Worm (Caenorhabditis elegans) whole organism, L4/young adult: ENCODE data around the gene tex-2.

Experiments
- W03F9.2 ChIP-seq: fragments of 150-350 bp; optimal IDR thresholded peaks from 2 replicates; lab custom pipeline; 2014; ENCODE audit warnings: missing biosample characterization, missing genetic modification characterization
- dao-5 ChIP-seq: sonication (generic microtip); optimal IDR thresholded peaks from 2 replicates; lab custom pipeline; 2016; ENCODE audit warnings: missing genotype, missing genetic modification characterization, moderate library complexity, missing compliant biosample characterization
- him-1 ChIP-seq: sonication (generic microtip); optimal IDR thresholded peaks from 2 replicates; lab custom pipeline; 2016; ENCODE audit warnings: missing genotype, missing genetic modification reagents, missing genetic modification characterization, missing compliant biosample characterization

DNA sequence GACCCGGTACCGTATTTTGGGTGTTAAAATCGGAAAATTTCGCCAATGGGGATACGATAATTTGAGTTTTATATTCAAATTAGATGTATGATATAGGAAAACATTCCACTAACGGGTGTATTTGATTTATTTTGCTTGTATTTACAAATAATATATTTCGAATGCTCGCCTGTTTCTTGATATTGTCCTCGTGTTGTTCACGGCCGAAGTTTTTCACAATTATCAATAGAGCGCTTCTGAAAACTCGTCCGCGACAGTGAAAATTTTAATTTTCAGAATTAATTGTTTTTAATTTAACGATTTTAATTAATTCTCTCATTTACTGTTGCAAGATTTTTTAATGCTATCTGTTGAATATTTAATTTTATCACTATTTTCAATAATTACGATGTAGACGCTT is 53.8 kb downstream of the tex-2 start:
- TF ChIP-seq him-1 (no peak), dao-5 (tag; lab: Kevin White, UChicago) (no peak), W03F9.2 (peak; percentile 61)
